Fruit fly (Drosophila melanogaster): ENCODE data around the gene Spn28Da.

Spn28Da gene

dm6 chr2L:7916368-7916767, 27.4 kb upstream of the Spn28Da start:
- TF ChIP-seq ATbp (GFP tag; optimal IDR thresholded peaks at IDR 0.05) (peak; percentile 62), NK7.1 (GFP tag; optimal IDR thresholded peaks at IDR 0.05) (no peak), so (GFP tag; IDR thresholded peaks at IDR 0.05) (peak; percentile 61; the same call in 1 of the 3 replicates), ssp (GFP tag; IDR thresholded peaks at IDR 0.05) (peak; percentile 54; the same call in 1 of the 2 replicates), Dbx (GFP tag; IDR thresholded peaks at IDR 0.05) (peak; percentile 76; the same call in 2 of the 3 replicates), ERR (GFP tag; optimal IDR thresholded peaks at IDR 0.05) (no peak), CG15011 (GFP tag; optimal IDR thresholded peaks at IDR 0.05) (no peak), BEAF-32 (GFP tag; optimal IDR thresholded peaks at IDR 0.05) (no peak), Poxn (GFP tag; IDR thresholded peaks at IDR 0.05) (peak; percentile 55), CG16779 (GFP tag; IDR thresholded peaks at IDR 0.05) (no peak), CHES-1-like (GFP tag; optimal IDR thresholded peaks at IDR 0.05) (peak; percentile 36), jigr1 (GFP tag; IDR thresholded peaks at IDR 0.05) (no peak), slp2 (GFP tag; optimal IDR thresholded peaks at IDR 0.05) (no peak), Pdp1 (GFP tag; optimal IDR thresholded peaks at IDR 0.05) (peak in 1 of 2 experiments; percentile 62), CG17912 (GFP tag; optimal IDR thresholded peaks at IDR 0.05) (no peak), ro (GFP tag; IDR thresholded peaks at IDR 0.05) (0 out of 2 replicates have a peak, but pooled peaks have one; percentile 7), Ada2b (GFP tag; IDR thresholded peaks at IDR 0.05) (peak; percentile 84), B-H2 (GFP tag; optimal IDR thresholded peaks at IDR 0.05) (peak; percentile 20), CG13287 (GFP tag; IDR thresholded peaks at IDR 0.05; ENCODE audit: partially characterized antibody) (no peak), Camta (GFP tag; optimal IDR thresholded peaks at IDR 0.05) (peak; percentile 34), eve (GFP tag; optimal IDR thresholded peaks at IDR 0.05) (peak in 1 of 2 experiments; percentile 20), Dip3 (GFP tag; optimal IDR thresholded peaks at IDR 0.05) (peak; percentile 45), CG2202 (tag; optimal IDR thresholded peaks at IDR 0.05) (no peak), CG12155 (GFP tag; optimal IDR thresholded peaks at IDR 0.05) (peak; percentile 61), CG9932 (GFP tag; IDR thresholded peaks at IDR 0.05) (peak; percentile 67), Sin3A (optimal IDR thresholded peaks at IDR 0.05) (no peak), otp (GFP tag; IDR thresholded peaks at IDR 0.05) (peak; percentile 62; the same call in 1 of the 3 replicates), MTF-1 (GFP tag; optimal IDR thresholded peaks at IDR 0.05; ENCODE audit: borderline replicate concordance) (no peak), CG15479 (GFP tag; optimal IDR thresholded peaks at IDR 0.05) (no peak), Trl (optimal IDR thresholded peaks at IDR 0.05) (no peak), Trl (GFP tag; optimal IDR thresholded peaks at IDR 0.05) (peak; percentile 56), Meics (GFP tag; optimal IDR thresholded peaks at IDR 0.05) (peak; percentile 27), Sry-β (GFP tag; optimal IDR thresholded peaks at IDR 0.05) (no peak), CG16863 (GFP tag; optimal IDR thresholded peaks at IDR 0.05) (peak; percentile 59), CrebB (tag; optimal IDR thresholded peaks at IDR 0.05) (peak; percentile 17), CG7372 (GFP tag; IDR thresholded peaks at IDR 0.05) (no peak), Ets65A (GFP tag) (peak; percentile 36), CG1832 (GFP tag; optimal IDR thresholded peaks at IDR 0.05) (peak; percentile 11), CG6765 (GFP tag; optimal IDR thresholded peaks at IDR 0.05) (no peak), sima (GFP tag; optimal IDR thresholded peaks at IDR 0.05) (no peak), CG1792 (GFP tag; optimal IDR thresholded peaks at IDR 0.05) (no peak), HLH3B (GFP tag; IDR thresholded peaks at IDR 0.05) (peak; percentile 86), CG34376 (GFP tag; optimal IDR thresholded peaks at IDR 0.05) (no peak), D19B (GFP tag; optimal IDR thresholded peaks at IDR 0.05) (no peak), ash1 (GFP tag; optimal IDR thresholded peaks at IDR 0.05) (no peak), Drgx (GFP tag; IDR thresholded peaks at IDR 0.05) (peak; percentile 76), Hmx (GFP tag; optimal IDR thresholded peaks at IDR 0.05) (no peak), CG16815 (GFP tag; optimal IDR thresholded peaks at IDR 0.05) (peak; percentile 46), tll (GFP tag; optimal IDR thresholded peaks at IDR 0.05) (no peak), kni (GFP tag; optimal IDR thresholded peaks at IDR 0.05) (no peak), Mes4 (GFP tag; optimal IDR thresholded peaks at IDR 0.05) (peak; percentile 5), CG11504 (tag; optimal IDR thresholded peaks at IDR 0.05) (peak; percentile 72)

Measured in whole organism, embryonic.